Worm (Caenorhabditis elegans) whole organism, L4/young adult: Measurements from ENCODE around the gene srbc-41.

Experiments used
- W03F9.2 ChIP-seq: fragments of 150-350 bp; optimal IDR thresholded peaks from 2 replicates; lab custom pipeline; 2014; ENCODE audit warnings: missing biosample characterization, missing genetic modification characterization
- dao-5 ChIP-seq: sonication (generic microtip); optimal IDR thresholded peaks from 2 replicates; lab custom pipeline; 2016; ENCODE audit warnings: missing genotype, missing genetic modification characterization, moderate library complexity, missing compliant biosample characterization
- him-1 ChIP-seq: sonication (generic microtip); optimal IDR thresholded peaks from 2 replicates; lab custom pipeline; 2016; ENCODE audit warnings: missing genotype, missing genetic modification reagents, missing genetic modification characterization, missing compliant biosample characterization

- TF ChIP-seq him-1, result no peak
- TF ChIP-seq W03F9.2 (tag; lab: Kevin White, UChicago), result no peak
- no peak for TF ChIP-seq dao-5
Measured at ce11 chrV:1579790-1580189, 34.8 kb downstream of the srbc-41 start.
